Fruit fly (Drosophila melanogaster): ENCODE measurements around the gene fd3F.

dm6 chrX:3831761-3832160, 29.6 kb downstream of the fd3F start:
- TF ChIP-seq Dfd (GFP tag; optimal IDR thresholded peaks at IDR 0.05) = no peak
- no peak for TF ChIP-seq pan (optimal IDR thresholded peaks at IDR 0.05)
- TF ChIP-seq psq (GFP tag; optimal IDR thresholded peaks at IDR 0.05) = no peak
- no peak for TF ChIP-seq Mio (GFP tag; optimal IDR thresholded peaks at IDR 0.05)
- TF ChIP-seq lola (GFP tag; optimal IDR thresholded peaks at IDR 0.05) = no peak
- TF ChIP-seq Vsx2 (GFP tag; optimal IDR thresholded peaks at IDR 0.05; ENCODE audit: partially characterized antibody) = no peak

Measured in whole organism, wandering third instar larva.